Worm (Caenorhabditis elegans): ENCODE results near the gene C25G6.1.

ce11 chrX:1249738-1250137 is 21.0 kb upstream of the C25G6.1 start, which contains the start of gene C25G6.4:
- no peak for TF ChIP-seq ceh-13 (GFP tag; optimal IDR thresholded peaks at IDR 0.05)
- no peak for TF ChIP-seq ama-1 (optimal IDR thresholded peaks at IDR 0.05)

All from whole organism, early embryonic.